Worm (Caenorhabditis elegans) whole organism, young adult: ENCODE data around the gene srv-29.

Experiments used
- lin-26 ChIP-seq: fragments of 200-800 bp; sonication (Bioruptor generic); IDR thresholded peaks from 2 replicates; pipeline ENCODE4 v1.3.6; 2022; ENCODE audit warnings: missing genetic modification reagents, missing genetic modification characterization, missing compliant biosample characterization
- nhr-80 ChIP-seq: sonication (generic microtip); optimal IDR thresholded peaks from 2 replicates; lab custom pipeline; 2016; ENCODE audit warnings: missing genetic modification characterization, missing compliant biosample characterization

The srv-29 gene

ce11 chrIV:6217066-6217465 lies 49.3 kb downstream of the srv-29 start, which contains the start of gene C49A9.9:
C49A9.9 (plus strand) TSS chrIV:6217372.
- TF ChIP-seq lin-26 (GFP tag; lab: Robert Waterston, UW) = no peak
- TF ChIP-seq nhr-80 (tag; lab: Kevin White, UChicago) = peak; percentile 40
